Worm (Caenorhabditis elegans) whole organism, L4 larva: Measurements from ENCODE around the gene K08E7.6.

Source experiments
- lim-7 ChIP-seq: fragments of 200-800 bp; sonication (Bioruptor generic); IDR thresholded peaks from 2 replicates; pipeline ENCODE4 v1.3.6; 2022; ENCODE audit warnings: missing genetic modification characterization, missing compliant biosample characterization
- lin-13 ChIP-seq: fragments of 150-350 bp; optimal IDR thresholded peaks from 2 replicates; lab custom pipeline; 2014; ENCODE audit warnings: missing biosample characterization, missing genetic modification reagents, missing genetic modification characterization
- nhr-28 ChIP-seq: fragments of 150-350 bp; optimal IDR thresholded peaks from 2 replicates; lab custom pipeline; 2014; ENCODE audit warnings: missing biosample characterization, missing genetic modification characterization
- snpc-4 ChIP-seq: fragments of 150-350 bp; optimal IDR thresholded peaks from 2 replicates; lab custom pipeline; 2014; ENCODE audit warnings: missing biosample characterization, missing genetic modification characterization

- TF ChIP-seq snpc-4 (tag; lab: Kevin White, UChicago) (no peak), nhr-28 (tag; lab: Kevin White, UChicago) (no peak), lin-13 (no peak), lim-7 (GFP tag; lab: Robert Waterston, UW) (no peak)
Observed at ce11 chrIV:12617934-12618333, 37.0 kb upstream of the K08E7.6 start.
